Fruit fly (Drosophila melanogaster) whole organism, embryonic: ENCODE measurements around the gene CG13653.

ENCODE experiments used
- Ada2b ChIP-seq: fragments of 200-800 bp; sonication (Bioruptor generic); IDR thresholded peaks from 2 replicates; pipeline ENCODE4 v1.3.6; 2022; ENCODE audit warnings: missing biosample characterization, missing genetic modification characterization
- Awh ChIP-seq: fragments of 200-800 bp; sonication (Bioruptor generic); IDR thresholded peaks from 2 replicates; pipeline ENCODE4, ENCODE4 v1.3.6; 2022; ENCODE audit warnings: missing biosample characterization, missing genetic modification characterization
- Bteb2 ChIP-seq: fragments of 200-800 bp; sonication (Bioruptor generic); optimal IDR thresholded peaks from 2 replicates; lab custom pipeline; 2016; ENCODE audit warnings: missing biosample characterization, missing genetic modification characterization
- CG10274 ChIP-seq: fragments of 200-800 bp; sonication (Bioruptor generic); optimal IDR thresholded peaks from 3 replicates; lab custom pipeline; 2017; ENCODE audit warnings: missing biosample characterization, mild to moderate bottlenecking, missing genetic modification characterization
- CG10431 ChIP-seq: fragments of 200-800 bp; sonication (Bioruptor generic); optimal IDR thresholded peaks from 3 replicates; lab custom pipeline; 2018; ENCODE audit warnings: missing biosample characterization, mild to moderate bottlenecking, missing genetic modification characterization
- CG12299 ChIP-seq: fragments of 200-800 bp; sonication (Bioruptor generic); optimal IDR thresholded peaks from 2 replicates; lab custom pipeline; 2018; ENCODE audit warnings: missing biosample characterization, mild to moderate bottlenecking, missing genetic modification characterization
- CG13287 ChIP-seq: fragments of 200-800 bp; sonication (Bioruptor generic); IDR thresholded peaks from 2 replicates; pipeline ENCODE4 v1.3.6; 2022; ENCODE audit warnings: missing biosample characterization, missing genetic modification characterization; ENCODE audit not compliant: partially characterized antibody
- CG15696 ChIP-seq: fragments of 200-800 bp; sonication (Bioruptor generic); optimal IDR thresholded peaks from 2 replicates; lab custom pipeline; 2019; ENCODE audit warnings: missing biosample characterization, mild to moderate bottlenecking, missing genetic modification characterization, moderate library complexity
- CG2678 ChIP-seq: fragments of 200-800 bp; sonication (Bioruptor generic); optimal IDR thresholded peaks from 3 replicates; lab custom pipeline; 2019; ENCODE audit warnings: missing biosample characterization, mild to moderate bottlenecking, missing genetic modification characterization, moderate library complexity
- CG4282 ChIP-seq: fragments of 200-800 bp; sonication (Bioruptor generic); optimal IDR thresholded peaks from 2 replicates; lab custom pipeline; 2016; ENCODE audit warnings: missing biosample characterization, missing genetic modification characterization
- CG4820 ChIP-seq: fragments of 200-800 bp; sonication (Bioruptor generic); optimal IDR thresholded peaks from 3 replicates; lab custom pipeline; 2016; ENCODE audit warnings: missing biosample characterization, missing genetic modification characterization
- CG6683 ChIP-seq: fragments of 200-800 bp; sonication (Bioruptor generic); optimal IDR thresholded peaks from 2 replicates; lab custom pipeline; 2017; ENCODE audit warnings: missing biosample characterization, mild to moderate bottlenecking, missing genetic modification characterization, missing genetic modification reagents
- CG7271 ChIP-seq: fragments of 200-800 bp; sonication (Bioruptor generic); optimal IDR thresholded peaks from 2 replicates; lab custom pipeline; 2018; ENCODE audit warnings: missing biosample characterization, mild to moderate bottlenecking, missing genetic modification characterization, moderate library complexity
- CG8359 ChIP-seq: fragments of 200-800 bp; sonication (Bioruptor generic); optimal IDR thresholded peaks from 2 replicates; lab custom pipeline; 2017; ENCODE audit warnings: missing biosample characterization, mild to moderate bottlenecking, missing genetic modification characterization, borderline replicate concordance
- CG8478 ChIP-seq: fragments of >200 bp; optimal IDR thresholded peaks from 2 replicates; lab custom pipeline; 2018
- CG9437 ChIP-seq: fragments of 200-800 bp; sonication (Bioruptor generic); optimal IDR thresholded peaks from 2 replicates; lab custom pipeline; 2018; ENCODE audit warnings: missing biosample characterization, mild to moderate bottlenecking, missing genetic modification characterization
- CG9727 ChIP-seq: fragments of 200-800 bp; sonication (Bioruptor generic); optimal IDR thresholded peaks from 3 replicates; lab custom pipeline; 2017; ENCODE audit warnings: missing biosample characterization, mild to moderate bottlenecking, missing genetic modification characterization
- HLH3B ChIP-seq: fragments of 200-800 bp; sonication (Bioruptor generic); IDR thresholded peaks from 2 replicates; pipeline ENCODE4 v1.3.6; 2022; ENCODE audit warnings: missing biosample characterization, missing genetic modification characterization
- Hmr ChIP-seq: fragments of 200-800 bp; sonication (Bioruptor generic); optimal IDR thresholded peaks from 3 replicates; lab custom pipeline; 2017; ENCODE audit warnings: mild to moderate bottlenecking, missing biosample characterization, missing genetic modification reagents, missing genetic modification characterization
- Kr ChIP-seq: fragments of 200-800 bp; sonication (Bioruptor generic); optimal IDR thresholded peaks from 2 replicates; lab custom pipeline; 2017; ENCODE audit warnings: missing biosample characterization, mild to moderate bottlenecking, missing genetic modification characterization
- Lhr ChIP-seq: fragments of 200-800 bp; sonication (Bioruptor generic); optimal IDR thresholded peaks from 3 replicates; lab custom pipeline; 2017; ENCODE audit warnings: mild to moderate bottlenecking, missing biosample characterization, missing genetic modification reagents, missing genetic modification characterization
- Max ChIP-seq: fragments of 200-800 bp; sonication (Bioruptor generic); optimal IDR thresholded peaks from 2 replicates; lab custom pipeline; 2016; ENCODE audit warnings: missing biosample characterization, mild to moderate bottlenecking, missing genetic modification characterization
- Opbp ChIP-seq: fragments of 200-800 bp; sonication (Bioruptor generic); IDR thresholded peaks from 3 replicates; pipeline ENCODE4 v1.3.6; 2022; ENCODE audit warnings: missing biosample characterization, missing genetic modification characterization; ENCODE audit not compliant: partially characterized antibody
- Poxn ChIP-seq: fragments of 200-800 bp; sonication (Bioruptor generic); IDR thresholded peaks from 2 replicates; pipeline ENCODE4 v1.3.6; 2022; ENCODE audit warnings: missing biosample characterization, missing genetic modification characterization
- Sox102F ChIP-seq: fragments of 200-800 bp; sonication (Bioruptor generic); optimal IDR thresholded peaks from 2 replicates; lab custom pipeline; 2018; ENCODE audit warnings: missing biosample characterization, mild to moderate bottlenecking, missing genetic modification characterization, moderate library complexity
- bab2 ChIP-seq: fragments of 200-800 bp; sonication (Bioruptor generic); optimal IDR thresholded peaks from 2 replicates; lab custom pipeline; 2016; ENCODE audit warnings: missing biosample characterization, missing genetic modification characterization
- bbx ChIP-seq: fragments of 200-800 bp; sonication (Bioruptor generic); IDR thresholded peaks from 2 replicates; pipeline ENCODE4 v1.3.6; 2022; ENCODE audit warnings: missing biosample characterization, missing genetic modification characterization; ENCODE audit not compliant: partially characterized antibody
- croc ChIP-seq: fragments of 200-800 bp; sonication (Bioruptor generic); conservative IDR thresholded peaks from 3 replicates; pipeline ENCODE4 v1.3.6; 2022; ENCODE audit warnings: missing biosample characterization, missing genetic modification characterization
- da ChIP-seq: fragments of 200-800 bp; sonication (Bioruptor generic); optimal IDR thresholded peaks from 2 replicates; lab custom pipeline; 2016; ENCODE audit warnings: missing biosample characterization, missing genetic modification characterization
- dati ChIP-seq: fragments of 200-800 bp; sonication (Bioruptor generic); IDR thresholded peaks from 2 replicates; pipeline ENCODE4 v1.3.6; 2022; ENCODE audit warnings: missing biosample characterization, missing genetic modification characterization
- dpn ChIP-seq, 2 experiments: fragments of 200-800 bp; sonication (Bioruptor generic); optimal IDR thresholded peaks; 3 replicates each; lab custom pipeline; 2016; ENCODE audit warnings: missing biosample characterization in 2 of 2, missing genetic modification characterization in 2 of 2
- esg ChIP-seq: fragments of 200-800 bp; sonication (Bioruptor generic); conservative IDR thresholded peaks from 2 replicates; pipeline ENCODE4 v1.3.6; 2022; ENCODE audit warnings: missing biosample characterization, missing genetic modification characterization
- ewg ChIP-seq: fragments of 200-800 bp; sonication (Bioruptor generic); optimal IDR thresholded peaks from 3 replicates; lab custom pipeline; 2017; ENCODE audit warnings: mild to moderate bottlenecking, missing biosample characterization, missing genetic modification reagents, missing genetic modification characterization
- hbn ChIP-seq: fragments of 200-800 bp; sonication (Bioruptor generic); IDR thresholded peaks from 2 replicates; pipeline ENCODE4 v1.3.6; 2022; ENCODE audit warnings: missing biosample characterization, missing genetic modification characterization; ENCODE audit not compliant: partially characterized antibody
- hth ChIP-seq: fragments of >200 bp; optimal IDR thresholded peaks from 2 replicates; lab custom pipeline; 2017; ENCODE audit warnings: inconsistent platforms
- inv ChIP-seq: fragments of 200-800 bp; sonication (Bioruptor generic); IDR thresholded peaks from 2 replicates; pipeline ENCODE4 v1.3.6; 2022; ENCODE audit warnings: missing biosample characterization, missing genetic modification characterization; ENCODE audit not compliant: partially characterized antibody
- lilli ChIP-seq: fragments of 200-800 bp; sonication (Bioruptor generic); optimal IDR thresholded peaks from 3 replicates; lab custom pipeline; 2016; ENCODE audit warnings: missing biosample characterization, missing genetic modification characterization
- nerfin-2 ChIP-seq: fragments of 200-800 bp; sonication (Bioruptor generic); IDR thresholded peaks from 2 replicates; pipeline ENCODE4 v1.3.6; 2022; ENCODE audit warnings: missing biosample characterization, missing genetic modification characterization; ENCODE audit not compliant: partially characterized antibody
- peb ChIP-seq: fragments of 200-800 bp; sonication (Bioruptor generic); IDR thresholded peaks from 2 replicates; pipeline ENCODE4 v1.3.6; 2022; ENCODE audit warnings: missing biosample characterization, missing genetic modification characterization
- ranshi ChIP-seq: fragments of 200-800 bp; sonication (Bioruptor generic); IDR thresholded peaks from 2 replicates; pipeline ENCODE4 v1.3.6; 2022; ENCODE audit warnings: missing biosample characterization, missing genetic modification characterization
- run ChIP-seq: fragments of 200-800 bp; sonication (Bioruptor generic); optimal IDR thresholded peaks from 3 replicates; lab custom pipeline; 2018; ENCODE audit warnings: missing biosample characterization, mild to moderate bottlenecking, missing genetic modification characterization
- sens-2 ChIP-seq: fragments of 200-800 bp; sonication (Bioruptor generic); IDR thresholded peaks from 2 replicates; pipeline ENCODE4 v1.3.6; 2022; ENCODE audit warnings: missing biosample characterization, missing genetic modification characterization
- slbo ChIP-seq: fragments of 200-800 bp; sonication (Bioruptor generic); IDR thresholded peaks from 2 replicates; pipeline ENCODE4 v1.3.6; 2022; ENCODE audit warnings: missing biosample characterization, missing genetic modification characterization
- slp2 ChIP-seq: fragments of 200-800 bp; sonication (Bioruptor generic); optimal IDR thresholded peaks from 2 replicates; lab custom pipeline; 2016; ENCODE audit warnings: missing biosample characterization, missing genetic modification characterization
- tll ChIP-seq, 2 experiments: fragments of 200-800 bp in 1 of 2; fragments of >200 bp in 1 of 2; sonication (Bioruptor generic) in 1 of 2; optimal IDR thresholded peaks; 2 replicates each; lab custom pipeline; 2017 to 2019; ENCODE audit warnings: missing biosample characterization in 2 of 2, missing genetic modification characterization in 2 of 2, mild to moderate bottlenecking in 1 of 2, moderate library complexity in 1 of 2
- toy ChIP-seq: fragments of 200-800 bp; sonication (Bioruptor generic); IDR thresholded peaks from 2 replicates; pipeline ENCODE4 v1.3.6; 2022; ENCODE audit warnings: missing biosample characterization, missing genetic modification characterization
- unc-4 ChIP-seq: fragments of 200-800 bp; sonication (Bioruptor generic); IDR thresholded peaks from 2 replicates; pipeline ENCODE4 v1.3.6; 2022; ENCODE audit warnings: missing biosample characterization, missing genetic modification characterization; ENCODE audit not compliant: partially characterized antibody
- vvl ChIP-seq: fragments of 200-800 bp; sonication (Bioruptor generic); IDR thresholded peaks from 2 replicates; pipeline ENCODE4 v1.3.6; 2022; ENCODE audit warnings: missing biosample characterization, missing genetic modification characterization

Gene CG13653

dm6 chr3R:25183484-25184442 is 11.6 kb upstream of the CG13653 start, which contains the start of gene dan:
TSS of gene dan (plus strand) at chr3R:25184383.
- TF ChIP-seq slbo (GFP tag; lab: Robert Waterston, UW) (peak; percentile 49; the same call in 1 of the 2 replicates), CG6683 (GFP tag; lab: Kevin White, UChicago) (no peak), ewg (GFP tag; lab: Kevin White, UChicago) (no peak), bab2 (GFP tag; lab: Kevin White, UChicago) (no peak), Lhr (GFP tag; lab: Kevin White, UChicago) (no peak), croc (GFP tag; lab: Robert Waterston, UW) (no peak), CG8359 (no peak), Ada2b (GFP tag; lab: Robert Waterston, UW) (no peak), CG2678 (peak; percentile 68), Poxn (no peak), toy (GFP tag; lab: Robert Waterston, UW) (no peak), ranshi (no peak), dati (GFP tag; lab: Robert Waterston, UW) (no peak), tll (GFP tag; optimal IDR thresholded peaks at IDR 0.05; lab: Kevin White, UChicago) (no peak), unc-4 (GFP tag; lab: Robert Waterston, UW) (no peak), CG4282 (GFP tag; lab: Kevin White, UChicago) (no peak), nerfin-2 (no peak), Opbp (GFP tag; lab: Robert Waterston, UW) (no peak), CG13287 (GFP tag; lab: Robert Waterston, UW) (no peak), bbx (no peak), run (tag; lab: Kevin White, UChicago) (no peak), CG10431 (GFP tag; lab: Kevin White, UChicago) (no peak), Hmr (GFP tag; lab: Kevin White, UChicago) (peak; percentile 63), CG15696 (tag; lab: Kevin White, UChicago) (peak; percentile 68), Awh (no peak), hth (lab: Kevin White, UChicago) (no peak), CG7271 (peak; percentile 67), CG8478 (lab: Kevin White, UChicago) (no peak), esg (GFP tag; lab: Robert Waterston, UW) (0 out of 2 replicates have a peak, but pooled peaks have one; percentile 26), CG9437 (GFP tag; lab: Kevin White, UChicago) (no peak), hbn (GFP tag; lab: Robert Waterston, UW) (no peak), slp2 (GFP tag; lab: Kevin White, UChicago) (no peak), lilli (no peak), sens-2 (GFP tag; lab: Robert Waterston, UW) (no peak), Bteb2 (GFP tag; lab: Kevin White, UChicago) (no peak), dpn (GFP tag; optimal IDR thresholded peaks at IDR 0.05; lab: Kevin White, UChicago) (peak; percentile 30), Sox102F (GFP tag; lab: Kevin White, UChicago) (peak; percentile 27), vvl (GFP tag; lab: Robert Waterston, UW) (no peak), da (GFP tag; lab: Kevin White, UChicago) (no peak), Max (no peak), CG9727 (peak; percentile 82), inv (no peak), CG10274 (no peak), HLH3B (GFP tag; lab: Robert Waterston, UW) (no peak), peb (GFP tag; lab: Robert Waterston, UW) (no peak), Kr (GFP tag; lab: Kevin White, UChicago) (no peak), CG4820 (GFP tag; lab: Kevin White, UChicago) (peak; percentile 24), CG12299 (tag; lab: Kevin White, UChicago) (no peak)
